Worm (Caenorhabditis elegans) whole organism, young adult: ENCODE data around the gene F37C12.10.

Experiments
- B0019.2 ChIP-seq: fragments of 200-800 bp; sonication (Bioruptor generic); conservative IDR thresholded peaks from 2 replicates; pipeline ENCODE4 v1.3.6; 2022; ENCODE audit warnings: missing genetic modification reagents, missing genetic modification characterization, missing compliant biosample characterization
- F39B2.1 ChIP-seq: fragments of 200-800 bp; sonication (Bioruptor generic); IDR thresholded peaks from 2 replicates; pipeline ENCODE4 v1.3.6; 2022; ENCODE audit warnings: missing genetic modification reagents, missing genetic modification characterization, missing compliant biosample characterization
- K11D2.4 ChIP-seq: fragments of 200-800 bp; sonication (Bioruptor generic); IDR thresholded peaks from 2 replicates; pipeline ENCODE4 v1.3.6; 2022; ENCODE audit warnings: missing genetic modification reagents, missing genetic modification characterization, missing compliant biosample characterization
- T26A5.8 ChIP-seq: sonication (generic microtip); optimal IDR thresholded peaks from 2 replicates; lab custom pipeline; 2016; ENCODE audit warnings: missing genetic modification characterization, missing compliant biosample characterization
- Y53G8AR.9 ChIP-seq: fragments of 200-800 bp; sonication (Bioruptor generic); conservative IDR thresholded peaks from 2 replicates; pipeline ENCODE4 v1.3.6; 2022; ENCODE audit warnings: missing genetic modification reagents, missing genetic modification characterization, missing compliant biosample characterization
- ama-1 ChIP-seq, 3 experiments: fragments of 150-350 bp in 1 of 3; sonication (generic microtip) in 2 of 3; optimal IDR thresholded peaks; 2 replicates each; lab custom pipeline; 2014 to 2018; ENCODE audit warnings: missing biosample characterization in 2 of 3, missing genetic modification characterization in 2 of 3, missing genetic modification reagents in 2 of 3
- ccch-3 ChIP-seq: fragments of 200-800 bp; sonication (Bioruptor generic); optimal IDR thresholded peaks from 2 replicates; lab custom pipeline; 2018; ENCODE audit warnings: mild to moderate bottlenecking, missing genetic modification characterization, missing compliant biosample characterization
- dpl-1 ChIP-seq: fragments of 150-350 bp; optimal IDR thresholded peaks from 2 replicates; lab custom pipeline; 2014; ENCODE audit warnings: missing biosample characterization, missing genetic modification reagents, missing genetic modification characterization
- hlh-26 ChIP-seq: fragments of 200-800 bp; sonication (Bioruptor generic); conservative IDR thresholded peaks from 2 replicates; pipeline ENCODE4 v1.3.6; 2022; ENCODE audit warnings: missing genetic modification reagents, missing genetic modification characterization, missing compliant biosample characterization
- nhr-179 ChIP-seq: sonication (generic microtip); optimal IDR thresholded peaks from 2 replicates; lab custom pipeline; 2016; ENCODE audit warnings: mild to moderate bottlenecking, missing genetic modification characterization, missing compliant biosample characterization
- snpc-4 ChIP-seq, 5 experiments: fragments of 150-350 bp in 1 of 5; sonication (generic microtip) in 4 of 5; optimal IDR thresholded peaks; 2 replicates each; lab custom pipeline; 2014 to 2018; ENCODE audit warnings: missing genetic modification characterization in 5 of 5, missing biosample characterization in 3 of 5, antibody characterized with exemption in 2 of 5, mild to moderate bottlenecking in 2 of 5, missing compliant biosample characterization in 2 of 5, missing genotype in 2 of 5, moderate library complexity in 2 of 5, missing genetic modification reagents in 1 of 5
- unc-130 ChIP-seq: sonication (generic microtip); optimal IDR thresholded peaks from 2 replicates; lab custom pipeline; 2016; ENCODE audit warnings: missing genetic modification reagents, missing genetic modification characterization, missing compliant biosample characterization

DNA sequence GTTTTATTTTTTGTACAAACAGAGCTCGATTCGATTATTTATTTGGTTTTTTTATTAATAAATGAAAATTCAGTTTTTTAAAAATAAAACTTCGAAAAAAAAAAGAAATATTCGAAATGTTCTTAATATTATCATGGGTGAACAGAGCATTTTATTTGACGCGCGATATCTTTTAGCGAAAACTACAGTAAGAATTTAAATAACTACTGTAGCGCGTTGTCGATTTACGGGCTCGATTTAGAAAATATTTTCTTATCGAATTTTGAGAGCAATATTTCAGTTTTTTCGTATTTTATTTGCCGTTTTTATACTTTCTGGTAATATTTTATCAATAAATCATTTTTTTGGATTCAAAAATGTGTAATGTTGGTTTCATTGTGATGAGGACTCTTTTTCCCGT is 32.9 kb upstream of the F37C12.10 start:
- TF ChIP-seq hlh-26 (GFP tag; lab: Robert Waterston, UW) (no peak), ccch-3 (GFP tag; lab: Kevin White, UChicago) (no peak), Y53G8AR.9 (GFP tag; lab: Robert Waterston, UW) (no peak), snpc-4 (GFP tag; optimal IDR thresholded peaks at IDR 0.05; lab: Kevin White, UChicago) (no peak), snpc-4 (tag; optimal IDR thresholded peaks at IDR 0.05; lab: Kevin White, UChicago) (no peak), F39B2.1 (GFP tag; lab: Robert Waterston, UW) (no peak), T26A5.8 (tag; lab: Kevin White, UChicago) (no peak), K11D2.4 (GFP tag; lab: Robert Waterston, UW) (no peak), ama-1 (optimal IDR thresholded peaks at IDR 0.05; lab: Kevin White, UChicago) (no peak), ama-1 (GFP tag; optimal IDR thresholded peaks at IDR 0.05; lab: Kevin White, UChicago) (no peak), unc-130 (GFP tag; lab: Kevin White, UChicago) (no peak), B0019.2 (GFP tag; lab: Robert Waterston, UW) (no peak), nhr-179 (tag; lab: Kevin White, UChicago) (no peak), dpl-1 (GFP tag; lab: Kevin White, UChicago) (no peak)
